Fruit fly (Drosophila melanogaster) whole organism, embryonic: ENCODE results near the gene CG46244.

Experiments used
- ATbp ChIP-seq: fragments of 200-800 bp; sonication (Bioruptor generic); optimal IDR thresholded peaks from 2 replicates; lab custom pipeline; 2017; ENCODE audit warnings: missing biosample characterization, mild to moderate bottlenecking, missing genetic modification characterization, missing genetic modification reagents
- Abd-B ChIP-seq: fragments of 200-800 bp; sonication (Bioruptor generic); optimal IDR thresholded peaks from 2 replicates; lab custom pipeline; 2018; ENCODE audit warnings: missing biosample characterization, mild to moderate bottlenecking, missing genetic modification characterization, moderate library complexity
- Adf1 ChIP-seq: fragments of 200-800 bp; sonication (Bioruptor generic); IDR thresholded peaks from 2 replicates; pipeline ENCODE4 v1.3.6; 2022; ENCODE audit warnings: missing biosample characterization, missing genetic modification characterization
- Bgb ChIP-seq: fragments of 200-800 bp; sonication (Bioruptor generic); IDR thresholded peaks from 2 replicates; pipeline ENCODE4 v1.3.6; 2022; ENCODE audit warnings: missing biosample characterization, missing genetic modification characterization; ENCODE audit not compliant: partially characterized antibody
- BtbVII ChIP-seq: fragments of 200-800 bp; sonication (Bioruptor generic); optimal IDR thresholded peaks from 3 replicates; lab custom pipeline; 2017; ENCODE audit warnings: missing biosample characterization, mild to moderate bottlenecking, missing genetic modification characterization
- CG10543 ChIP-seq: fragments of 200-800 bp; sonication (Bioruptor generic); optimal IDR thresholded peaks from 3 replicates; lab custom pipeline; 2017; ENCODE audit warnings: missing biosample characterization, mild to moderate bottlenecking, missing genetic modification characterization, moderate library complexity
- CG11085 ChIP-seq: fragments of 200-800 bp; sonication (Bioruptor generic); IDR thresholded peaks from 2 replicates; pipeline ENCODE4 v1.3.6; 2022; ENCODE audit warnings: missing biosample characterization, missing genetic modification characterization
- CG11695 ChIP-seq: fragments of 200-800 bp; sonication (Bioruptor generic); IDR thresholded peaks from 3 replicates; pipeline ENCODE4 v1.3.6; 2022; ENCODE audit warnings: missing biosample characterization, missing genetic modification characterization
- CG12769 ChIP-seq: fragments of 200-800 bp; sonication (Bioruptor generic); optimal IDR thresholded peaks from 2 replicates; lab custom pipeline; 2019; ENCODE audit warnings: missing biosample characterization, mild to moderate bottlenecking, missing genetic modification characterization, moderate library complexity
- CG13287 ChIP-seq: fragments of 200-800 bp; sonication (Bioruptor generic); IDR thresholded peaks from 2 replicates; pipeline ENCODE4 v1.3.6; 2022; ENCODE audit warnings: missing biosample characterization, missing genetic modification characterization; ENCODE audit not compliant: partially characterized antibody
- CG13775 ChIP-seq: fragments of 200-800 bp; sonication (Bioruptor generic); optimal IDR thresholded peaks from 3 replicates; lab custom pipeline; 2017; ENCODE audit warnings: missing biosample characterization, mild to moderate bottlenecking, missing genetic modification characterization
- CG13894 ChIP-seq: fragments of 200-800 bp; sonication (Bioruptor generic); optimal IDR thresholded peaks from 3 replicates; lab custom pipeline; 2018; ENCODE audit warnings: missing biosample characterization, mild to moderate bottlenecking, missing genetic modification characterization, moderate library complexity
- CG15514 ChIP-seq: fragments of 200-800 bp; sonication (Bioruptor generic); optimal IDR thresholded peaks from 3 replicates; lab custom pipeline; 2017; ENCODE audit warnings: missing biosample characterization, missing genetic modification characterization, mild to moderate bottlenecking, moderate library complexity, missing genetic modification reagents
- CG16813 ChIP-seq: fragments of 200-800 bp; sonication (Bioruptor generic); IDR thresholded peaks from 3 replicates; pipeline ENCODE4 v1.3.6; 2022; ENCODE audit warnings: missing biosample characterization, missing genetic modification characterization; ENCODE audit not compliant: partially characterized antibody
- CG2129 ChIP-seq: fragments of 200-800 bp; sonication (Bioruptor generic); IDR thresholded peaks from 2 replicates; pipeline ENCODE4 v1.3.6; 2022; ENCODE audit warnings: missing biosample characterization, missing genetic modification characterization; ENCODE audit not compliant: partially characterized antibody
- CG2875 ChIP-seq: fragments of 200-800 bp; sonication (Bioruptor generic); optimal IDR thresholded peaks from 2 replicates; lab custom pipeline; 2017; ENCODE audit warnings: missing biosample characterization, mild to moderate bottlenecking, missing genetic modification characterization, missing genetic modification reagents
- CG3163 ChIP-seq: fragments of 200-800 bp; sonication (Bioruptor generic); optimal IDR thresholded peaks from 3 replicates; lab custom pipeline; 2016; ENCODE audit warnings: missing biosample characterization, missing genetic modification characterization
- CG34224 ChIP-seq: fragments of 200-800 bp; sonication (Bioruptor generic); IDR thresholded peaks from 3 replicates; pipeline ENCODE4 v1.3.6; 2022; ENCODE audit warnings: missing biosample characterization, missing genetic modification characterization; ENCODE audit not compliant: partially characterized antibody
- CG42726 ChIP-seq: fragments of 200-800 bp; sonication (Bioruptor generic); IDR thresholded peaks from 2 replicates; pipeline ENCODE4 v1.3.6; 2022; ENCODE audit warnings: missing biosample characterization, missing genetic modification characterization; ENCODE audit not compliant: partially characterized antibody
- CG4820 ChIP-seq: fragments of 200-800 bp; sonication (Bioruptor generic); optimal IDR thresholded peaks from 3 replicates; lab custom pipeline; 2016; ENCODE audit warnings: missing biosample characterization, missing genetic modification characterization
- CG6175 ChIP-seq: fragments of 200-800 bp; sonication (Bioruptor generic); IDR thresholded peaks from 3 replicates; pipeline ENCODE4 v1.3.6; 2022; ENCODE audit warnings: missing biosample characterization, missing genetic modification characterization
- CG8478 ChIP-seq: fragments of >200 bp; optimal IDR thresholded peaks from 2 replicates; lab custom pipeline; 2018
- CG9437 ChIP-seq: fragments of 200-800 bp; sonication (Bioruptor generic); optimal IDR thresholded peaks from 2 replicates; lab custom pipeline; 2018; ENCODE audit warnings: missing biosample characterization, mild to moderate bottlenecking, missing genetic modification characterization
- CHES-1-like ChIP-seq: fragments of 200-800 bp; sonication (Bioruptor generic); optimal IDR thresholded peaks from 2 replicates; lab custom pipeline; 2016; ENCODE audit warnings: missing biosample characterization, missing genetic modification characterization
- D19B ChIP-seq: fragments of 200-800 bp; sonication (Bioruptor generic); optimal IDR thresholded peaks from 2 replicates; lab custom pipeline; 2017; ENCODE audit warnings: missing biosample characterization, mild to moderate bottlenecking, missing genetic modification characterization
- Dp ChIP-seq: fragments of 200-800 bp; sonication (Bioruptor generic); optimal IDR thresholded peaks from 2 replicates; lab custom pipeline; 2018; ENCODE audit warnings: missing biosample characterization, mild to moderate bottlenecking, missing genetic modification characterization, moderate library complexity
- HLHmδ ChIP-seq: fragments of 200-800 bp; sonication (Bioruptor generic); optimal IDR thresholded peaks from 2 replicates; lab custom pipeline; 2018; ENCODE audit warnings: missing biosample characterization, mild to moderate bottlenecking, missing genetic modification characterization, moderate library complexity
- Hr78 ChIP-seq, 2 experiments: fragments of 200-800 bp in 1 of 2; fragments of >200 bp in 1 of 2; sonication (Bioruptor generic) in 1 of 2; optimal IDR thresholded peaks; 2 replicates each; lab custom pipeline; 2017 to 2019; ENCODE audit warnings: missing biosample characterization in 2 of 2, missing genetic modification characterization in 2 of 2, mild to moderate bottlenecking in 1 of 2, moderate library complexity in 1 of 2
- Jarid2 ChIP-seq: fragments of 200-800 bp; sonication (Bioruptor generic); optimal IDR thresholded peaks from 3 replicates; lab custom pipeline; 2017; ENCODE audit warnings: mild to moderate bottlenecking, missing biosample characterization, missing genetic modification reagents, missing genetic modification characterization
- Taf1 ChIP-seq: fragments of 200-800 bp; sonication (Bioruptor generic); IDR thresholded peaks from 2 replicates; pipeline ENCODE4 v1.3.6; 2022; ENCODE audit warnings: missing biosample characterization, missing genetic modification characterization
- Trl ChIP-seq, 3 experiments: fragments of >200 bp in 2 of 3; fragments of 200-800 bp in 1 of 3; sonication (Bioruptor generic) in 1 of 3; optimal IDR thresholded peaks; 2 replicates in 1 of 3; 3 replicates in 2 of 3; lab custom pipeline; 2016 to 2017; ENCODE audit warnings: missing biosample characterization in 1 of 3, missing genetic modification characterization in 1 of 3
- abd-A ChIP-seq: fragments of 200-800 bp; sonication (Bioruptor generic); optimal IDR thresholded peaks from 3 replicates; lab custom pipeline; 2019; ENCODE audit warnings: missing biosample characterization, mild to moderate bottlenecking, missing genetic modification characterization, moderate library complexity
- aop ChIP-seq: fragments of 200-800 bp; sonication (Bioruptor generic); IDR thresholded peaks from 2 replicates; pipeline ENCODE4 v1.3.6; 2022; ENCODE audit warnings: missing biosample characterization, missing genetic modification characterization
- bbx ChIP-seq: fragments of 200-800 bp; sonication (Bioruptor generic); IDR thresholded peaks from 2 replicates; pipeline ENCODE4 v1.3.6; 2022; ENCODE audit warnings: missing biosample characterization, missing genetic modification characterization; ENCODE audit not compliant: partially characterized antibody
- cas ChIP-seq: fragments of 200-800 bp; sonication (Bioruptor generic); IDR thresholded peaks from 2 replicates; pipeline ENCODE4 v1.3.6; 2022; ENCODE audit warnings: missing biosample characterization, missing genetic modification characterization
- chinmo ChIP-seq: fragments of 200-800 bp; sonication (Bioruptor generic); IDR thresholded peaks from 4 replicates; pipeline ENCODE4 v1.3.6; 2022; ENCODE audit warnings: missing biosample characterization, missing genetic modification characterization; ENCODE audit not compliant: partially characterized antibody
- eve ChIP-seq, 2 experiments: fragments of >200 bp; optimal IDR thresholded peaks; 2 replicates each; lab custom pipeline; 2017; ENCODE audit warnings: missing biosample characterization in 2 of 2, missing genetic modification characterization in 2 of 2
- eyg ChIP-seq: fragments of 200-800 bp; sonication (Bioruptor generic); optimal IDR thresholded peaks from 3 replicates; lab custom pipeline; 2016; ENCODE audit warnings: missing biosample characterization, missing genetic modification characterization
- gcm ChIP-seq: fragments of 200-800 bp; sonication (Bioruptor generic); optimal IDR thresholded peaks from 2 replicates; lab custom pipeline; 2019; ENCODE audit warnings: missing biosample characterization, mild to moderate bottlenecking, missing genetic modification characterization, moderate library complexity
- insv ChIP-seq, 2 experiments: fragments of 200-800 bp; sonication (Bioruptor generic); optimal IDR thresholded peaks; 3 replicates each; lab custom pipeline; 2016 to 2018; ENCODE audit warnings: missing biosample characterization in 2 of 2, missing genetic modification characterization in 2 of 2
- kah ChIP-seq: fragments of 200-800 bp; sonication (Bioruptor generic); optimal IDR thresholded peaks from 2 replicates; lab custom pipeline; 2018; ENCODE audit warnings: missing biosample characterization, mild to moderate bottlenecking, missing genetic modification characterization
- pzg ChIP-seq: fragments of 200-800 bp; sonication (Bioruptor generic); optimal IDR thresholded peaks from 3 replicates; lab custom pipeline; 2018; ENCODE audit warnings: missing biosample characterization, mild to moderate bottlenecking, missing genetic modification characterization, moderate library complexity
- slou ChIP-seq: fragments of 200-800 bp; sonication (Bioruptor generic); optimal IDR thresholded peaks from 3 replicates; lab custom pipeline; 2016; ENCODE audit warnings: missing biosample characterization, missing genetic modification characterization
- so ChIP-seq: fragments of 200-800 bp; sonication (Bioruptor generic); IDR thresholded peaks from 3 replicates; pipeline ENCODE4 v1.3.6; 2022; ENCODE audit warnings: missing biosample characterization, missing genetic modification characterization
- unc-4 ChIP-seq: fragments of 200-800 bp; sonication (Bioruptor generic); IDR thresholded peaks from 2 replicates; pipeline ENCODE4 v1.3.6; 2022; ENCODE audit warnings: missing biosample characterization, missing genetic modification characterization; ENCODE audit not compliant: partially characterized antibody
- unpg ChIP-seq: fragments of 200-800 bp; sonication (Bioruptor generic); optimal IDR thresholded peaks from 3 replicates; lab custom pipeline; 2018; ENCODE audit warnings: missing biosample characterization, mild to moderate bottlenecking, missing genetic modification characterization, moderate library complexity
- vfl ChIP-seq: fragments of 200-800 bp; sonication (Bioruptor generic); optimal IDR thresholded peaks from 2 replicates; lab custom pipeline; 2016; ENCODE audit warnings: missing biosample characterization, missing genetic modification characterization

The CG46244 gene

dm6 chr2L:19574959-19575625, 31.3 kb upstream of the CG46244 start (continued):
- TF ChIP-seq pzg (GFP tag; lab: Kevin White, UChicago): no peak
- TF ChIP-seq CG11085 (GFP tag; lab: Robert Waterston, UW): no peak
- TF ChIP-seq Adf1 (GFP tag; lab: Robert Waterston, UW): peak; percentile 69; the same call in 1 of the 2 replicates
- peak; percentile 96 for TF ChIP-seq CG6175 (GFP tag; lab: Robert Waterston, UW)
- TF ChIP-seq CG4820: no peak
- no peak for TF ChIP-seq CHES-1-like (GFP tag; lab: Kevin White, UChicago)
- TF ChIP-seq CG42726: no peak; the same call in 1 of the 2 replicates
- no peak for TF ChIP-seq CG15514
- peak; percentile 77 for TF ChIP-seq CG10543 (GFP tag; lab: Kevin White, UChicago)
- TF ChIP-seq BtbVII (GFP tag; lab: Kevin White, UChicago): no peak
- no peak for TF ChIP-seq vfl (GFP tag; lab: Kevin White, UChicago)
- TF ChIP-seq Jarid2 (GFP tag; lab: Kevin White, UChicago): no peak
- TF ChIP-seq Taf1 (GFP tag; lab: Robert Waterston, UW): no peak
- no peak for TF ChIP-seq kah (GFP tag; lab: Kevin White, UChicago)
- no peak for TF ChIP-seq Dp (GFP tag; lab: Kevin White, UChicago)
- TF ChIP-seq HLHmδ (GFP tag; lab: Kevin White, UChicago): peak; percentile 92
- TF ChIP-seq CG13894 (tag; lab: Kevin White, UChicago): peak; percentile 32
- no peak for TF ChIP-seq cas
- TF ChIP-seq so: no peak
- peak; percentile 85 for TF ChIP-seq CG9437
- no peak for TF ChIP-seq eyg (GFP tag; lab: Kevin White, UChicago)
- TF ChIP-seq CG3163 (GFP tag; lab: Kevin White, UChicago): peak; percentile 81
- TF ChIP-seq CG13775 (GFP tag; lab: Kevin White, UChicago): no peak
- TF ChIP-seq slou (GFP tag; lab: Kevin White, UChicago): no peak
- no peak for TF ChIP-seq eve (GFP tag; optimal IDR thresholded peaks at IDR 0.05; lab: Kevin White, UChicago)
- peak; percentile 94 for TF ChIP-seq abd-A (tag; lab: Kevin White, UChicago)
- peak in 1 of 2 experiments; percentile 94 for TF ChIP-seq insv (GFP tag; optimal IDR thresholded peaks at IDR 0.05; lab: Kevin White, UChicago)
- peak; percentile 88 for TF ChIP-seq aop (GFP tag; lab: Robert Waterston, UW)
- TF ChIP-seq Trl (optimal IDR thresholded peaks at IDR 0.05; lab: Kevin White, UChicago): peak; percentile 74 to 79
- no peak for TF ChIP-seq Trl (GFP tag; optimal IDR thresholded peaks at IDR 0.05; lab: Kevin White, UChicago)
- TF ChIP-seq unpg (GFP tag; lab: Kevin White, UChicago): no peak
- peak; percentile 52; the same call in 1 of the 2 replicates for TF ChIP-seq bbx (GFP tag; lab: Robert Waterston, UW)
- no peak for TF ChIP-seq CG11695 (GFP tag; lab: Robert Waterston, UW)
- peak; percentile 91 for TF ChIP-seq CG8478 (lab: Kevin White, UChicago)
- TF ChIP-seq CG2129 (GFP tag; lab: Robert Waterston, UW): no peak
- TF ChIP-seq ATbp (GFP tag; lab: Kevin White, UChicago): peak; percentile 3
- peak; percentile 24; the same call in 1 of the 3 replicates for TF ChIP-seq CG16813 (GFP tag; lab: Robert Waterston, UW)
- no peak for TF ChIP-seq D19B
- peak; percentile 55 for TF ChIP-seq Bgb
- TF ChIP-seq CG2875: no peak
- no peak for TF ChIP-seq CG12769 (tag; lab: Kevin White, UChicago)
- peak; percentile 92 for TF ChIP-seq gcm (GFP tag; lab: Kevin White, UChicago)
- peak; percentile 52 for TF ChIP-seq Abd-B
- TF ChIP-seq Hr78 (GFP tag; optimal IDR thresholded peaks at IDR 0.05; lab: Kevin White, UChicago): peak in 1 of 2 experiments; percentile 81
- TF ChIP-seq unc-4: 0 out of 2 replicates have a peak, but pooled peaks have one; percentile 28
- peak; percentile 62; the same call in 1 of the 2 replicates for TF ChIP-seq CG13287 (GFP tag; lab: Robert Waterston, UW)
- peak; percentile 100 for TF ChIP-seq chinmo (GFP tag; lab: Robert Waterston, UW)
- TF ChIP-seq CG34224: peak; percentile 56; the same call in 2 of the 3 replicates
